Worm (Caenorhabditis elegans): Measurements from ENCODE around the gene C05B5.5.
A peak's percentile ranks its signal among the peaks of the same experiment; 100 is the strongest.
"Not testable (repeated sequence)": the region's sequence is repeated elsewhere in the genome, so short reads cannot be mapped to it uniquely, and the experiment has no call there.

Gene C05B5.5

ce11 chrIII:10037150-10037549, 36.0 kb downstream of the C05B5.5 start, which contains the start of gene M04D8.7:
Gene M04D8.7 (plus strand): TSS chrIII:10037450.
- no peak for TF ChIP-seq sma-9 (GFP tag; optimal IDR thresholded peaks at IDR 0.05)
- TF ChIP-seq sma-9 (tag; optimal IDR thresholded peaks at IDR 0.05), result no peak
- TF ChIP-seq ama-1 (optimal IDR thresholded peaks at IDR 0.05), result no peak
- TF ChIP-seq elt-3 (tag; optimal IDR thresholded peaks at IDR 0.05), result no peak
- no peak for TF ChIP-seq C34F6.9 (tag; optimal IDR thresholded peaks at IDR 0.05)
- TF ChIP-seq R02D3.7 (tag; optimal IDR thresholded peaks at IDR 0.05), result no peak
- no peak for TF ChIP-seq dmd-4 (tag; optimal IDR thresholded peaks at IDR 0.05)
- no peak for TF ChIP-seq lsy-2 (tag; optimal IDR thresholded peaks at IDR 0.05)
- TF ChIP-seq unc-39 (tag; optimal IDR thresholded peaks at IDR 0.05), result no peak
- TF ChIP-seq unc-62 (GFP tag; optimal IDR thresholded peaks at IDR 0.05), result no peak
- no peak for TF ChIP-seq nhr-12 (tag; optimal IDR thresholded peaks at IDR 0.05)
- TF ChIP-seq ztf-1 (GFP tag; conservative IDR thresholded peaks at IDR 0.05), result no peak
- TF ChIP-seq nhr-21 (tag; optimal IDR thresholded peaks at IDR 0.05), result no peak
- TF ChIP-seq mbf-1 (tag; optimal IDR thresholded peaks at IDR 0.05), result no peak
- TF ChIP-seq snpc-4 (tag; optimal IDR thresholded peaks at IDR 0.05), result no peak
- no peak for TF ChIP-seq unc-55 (GFP tag; optimal IDR thresholded peaks at IDR 0.05)
- no peak for TF ChIP-seq ztf-4 (tag; optimal IDR thresholded peaks at IDR 0.05)
- no peak for TF ChIP-seq blmp-1 (tag; optimal IDR thresholded peaks at IDR 0.05; ENCODE audit: insufficient read depth)
- TF ChIP-seq elt-1 (tag; optimal IDR thresholded peaks at IDR 0.05), result no peak
- TF ChIP-seq lin-13 (GFP tag; optimal IDR thresholded peaks at IDR 0.05), result no peak
- TF ChIP-seq crh-2 (tag; optimal IDR thresholded peaks at IDR 0.05), result no peak

ce11 chrIII:10040013-10040412, 38.9 kb downstream of the C05B5.5 start, which contains the start of gene T16G12.7:
Gene T16G12.7 (minus strand): TSS chrIII:10040113.
- no peak for TF ChIP-seq blmp-1 (tag; optimal IDR thresholded peaks at IDR 0.05; ENCODE audit: insufficient read depth)
- no peak for TF ChIP-seq dmd-4 (tag; optimal IDR thresholded peaks at IDR 0.05)
- TF ChIP-seq nhr-237 (tag; optimal IDR thresholded peaks at IDR 0.05), result no peak
- no peak for TF ChIP-seq lin-13 (GFP tag; optimal IDR thresholded peaks at IDR 0.05)
- no peak for TF ChIP-seq nhr-10 (tag; optimal IDR thresholded peaks at IDR 0.05)
- no peak for TF ChIP-seq crh-2 (tag; optimal IDR thresholded peaks at IDR 0.05)
- no peak for TF ChIP-seq unc-55 (GFP tag; optimal IDR thresholded peaks at IDR 0.05)

ce11 chrIII:10049682-10050081, 48.5 kb downstream of the C05B5.5 start, which contains the start of gene T16G12.1:
Gene T16G12.1 (minus strand): TSS chrIII:10049857.
- TF ChIP-seq R02D3.7 (tag; optimal IDR thresholded peaks at IDR 0.05) (no peak), fos-1 (tag; optimal IDR thresholded peaks at IDR 0.05) (peak; percentile 94)

ce11 chrIII:10050321-10050720, 49.2 kb downstream of the C05B5.5 start, which contains the start of gene T16G12.3:
Gene T16G12.3 (plus strand): TSS chrIII:10050621.
- TF ChIP-seq F13H6.1 (tag; optimal IDR thresholded peaks at IDR 0.05); skn-1 (tag; optimal IDR thresholded peaks at IDR 0.05); unc-62 (GFP tag; optimal IDR thresholded peaks at IDR 0.05): not testable (repeated sequence)

ce11 chrIII:10053312-10053711, 52.2 kb downstream of the C05B5.5 start, which contains the start of gene T16G12.12:
Gene T16G12.12 (plus strand): TSS chrIII:10053612.
- not testable (repeated sequence) for TF ChIP-seq nhr-11, dmd-4, elt-3 (tag; optimal IDR thresholded peaks at IDR 0.05)

Measured in whole organism, L2 larva.